Worm (Caenorhabditis elegans) whole organism, midembryonic: Measurements from ENCODE around the gene npr-37.

Experiments used
- T22C8.4 ChIP-seq: fragments of 200-800 bp; sonication (Bioruptor generic); IDR thresholded peaks from 2 replicates; pipeline ENCODE4 v1.3.6; 2022; ENCODE audit warnings: missing genetic modification characterization, missing compliant biosample characterization
- flt-1 ChIP-seq: fragments of 200-800 bp; sonication (Bioruptor generic); IDR thresholded peaks from 2 replicates; pipeline ENCODE4 v1.3.6; 2022; ENCODE audit warnings: missing genetic modification characterization, missing compliant biosample characterization
- klf-2 ChIP-seq: fragments of 200-800 bp; sonication (Bioruptor generic); conservative IDR thresholded peaks from 2 replicates; pipeline ENCODE4 v1.3.6; 2022; ENCODE audit warnings: missing genetic modification reagents, missing genetic modification characterization, missing compliant biosample characterization
- med-1 ChIP-seq: sonication (generic microtip); optimal IDR thresholded peaks from 2 replicates; lab custom pipeline; 2017; ENCODE audit warnings: missing genetic modification characterization, mild to moderate bottlenecking, missing compliant biosample characterization, antibody characterized with exemption, missing genetic modification reagents; ENCODE audit not compliant: insufficient read depth
- tab-1 ChIP-seq: fragments of 200-800 bp; sonication (Bioruptor generic); IDR thresholded peaks from 2 replicates; pipeline ENCODE4 v1.3.6; 2022; ENCODE audit warnings: missing genetic modification characterization, missing compliant biosample characterization

- TF ChIP-seq klf-2 (GFP tag; lab: Robert Waterston, UW): no peak
- no peak for TF ChIP-seq tab-1 (GFP tag; lab: Robert Waterston, UW)
- no peak for TF ChIP-seq T22C8.4 (GFP tag; lab: Robert Waterston, UW)
- TF ChIP-seq flt-1 (GFP tag; lab: Robert Waterston, UW): no peak
- no peak for TF ChIP-seq med-1 (GFP tag; lab: Kevin White, UChicago)
Measured at ce11 chrIV:455484-455883, 25.5 kb downstream of the npr-37 start, which contains the start of gene M04G7.1.
